Fruit fly (Drosophila melanogaster): ENCODE measurements around the gene CG44325.
A peak's percentile ranks its signal among the peaks of the same experiment; 100 is the strongest.

CG44325 gene

DNA sequence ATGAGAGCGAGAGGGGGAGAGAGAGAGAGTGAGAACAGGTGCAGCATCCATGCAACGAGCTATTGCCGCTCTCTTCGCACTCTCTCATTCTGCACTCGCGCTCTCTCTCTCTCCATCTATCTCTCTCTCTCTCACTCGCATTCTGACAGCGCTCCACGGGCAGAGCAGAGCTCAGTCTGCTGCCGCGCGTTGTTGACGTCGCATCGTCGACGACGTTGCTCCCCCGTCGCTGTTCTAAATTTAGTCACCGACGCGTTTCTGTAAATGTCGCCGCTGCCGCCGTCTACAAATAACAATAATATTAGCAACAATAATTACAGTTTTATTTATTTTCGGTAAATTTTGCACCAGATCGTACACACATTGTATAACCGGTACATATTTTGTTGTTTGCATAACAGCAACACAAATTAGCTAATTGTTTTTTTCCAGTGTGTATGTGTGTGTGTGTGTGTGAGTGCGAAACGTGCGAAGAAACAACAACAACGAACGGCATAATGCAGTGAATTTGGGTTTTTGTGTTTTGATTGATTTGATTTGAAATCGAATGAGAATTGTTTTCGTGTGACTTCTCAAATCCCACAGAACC is 35.7 kb downstream of the CG44325 start (continued):
- no peak for TF ChIP-seq Abd-B (GFP tag; optimal IDR thresholded peaks at IDR 0.05)
- TF ChIP-seq CG1602 (GFP tag; optimal IDR thresholded peaks at IDR 0.05) = no peak
- no peak for TF ChIP-seq Rx (GFP tag; IDR thresholded peaks at IDR 0.05)
- peak; percentile 25 for TF ChIP-seq lilli (GFP tag; optimal IDR thresholded peaks at IDR 0.05)
- no peak for TF ChIP-seq C15 (GFP tag; IDR thresholded peaks at IDR 0.05)
- no peak for TF ChIP-seq pho (GFP tag; optimal IDR thresholded peaks at IDR 0.05)
- no peak for TF ChIP-seq CG3281 (GFP tag; optimal IDR thresholded peaks at IDR 0.05)
- no peak for TF ChIP-seq CG9609 (GFP tag; optimal IDR thresholded peaks at IDR 0.05)
- TF ChIP-seq Rfx (GFP tag; IDR thresholded peaks at IDR 0.05) = peak; percentile 7; the same call in 1 of the 2 replicates
- no peak for TF ChIP-seq CG4820 (GFP tag; optimal IDR thresholded peaks at IDR 0.05)
- TF ChIP-seq CoRest (tag; optimal IDR thresholded peaks at IDR 0.05) = peak; percentile 15
- no peak for TF ChIP-seq otp (GFP tag; IDR thresholded peaks at IDR 0.05)
- no peak for TF ChIP-seq Fer2 (tag; optimal IDR thresholded peaks at IDR 0.05)
- no peak for TF ChIP-seq TFAM (GFP tag; optimal IDR thresholded peaks at IDR 0.05)
- TF ChIP-seq row (GFP tag; IDR thresholded peaks at IDR 0.05) = no peak
- no peak for TF ChIP-seq Elba2 (GFP tag; optimal IDR thresholded peaks at IDR 0.05)
- no peak for TF ChIP-seq jumu (GFP tag; optimal IDR thresholded peaks at IDR 0.05)
- no peak for TF ChIP-seq Hey (tag; optimal IDR thresholded peaks at IDR 0.05)
- TF ChIP-seq CG8944 (GFP tag; optimal IDR thresholded peaks at IDR 0.05) = no peak
- TF ChIP-seq inv (GFP tag; IDR thresholded peaks at IDR 0.05; ENCODE audit: partially characterized antibody) = no peak
- no peak for TF ChIP-seq toy (GFP tag; IDR thresholded peaks at IDR 0.05)
- TF ChIP-seq tup (GFP tag; optimal IDR thresholded peaks at IDR 0.05) = no peak
- no peak for TF ChIP-seq CG8281 (tag; optimal IDR thresholded peaks at IDR 0.05)
- TF ChIP-seq fd3F (GFP tag; optimal IDR thresholded peaks at IDR 0.05) = no peak
- TF ChIP-seq CG10147 (GFP tag; optimal IDR thresholded peaks at IDR 0.05) = no peak
- no peak for TF ChIP-seq CG30431 (GFP tag; optimal IDR thresholded peaks at IDR 0.05)
- no peak for TF ChIP-seq eyg (GFP tag; optimal IDR thresholded peaks at IDR 0.05)
- no peak for TF ChIP-seq CG4404 (GFP tag; IDR thresholded peaks at IDR 0.05)
- peak; percentile 6 for TF ChIP-seq sug (tag; optimal IDR thresholded peaks at IDR 0.05)
- no peak for TF ChIP-seq CG17802 (tag; optimal IDR thresholded peaks at IDR 0.05)
- TF ChIP-seq CG17829 (tag; optimal IDR thresholded peaks at IDR 0.05) = no peak
- TF ChIP-seq CG30403 (GFP tag; optimal IDR thresholded peaks at IDR 0.05) = peak; percentile 13
- TF ChIP-seq al (GFP tag; IDR thresholded peaks at IDR 0.05) = no peak
- peak; percentile 27 for TF ChIP-seq CG6254 (GFP tag; optimal IDR thresholded peaks at IDR 0.05)
- 0 out of 2 replicates have a peak, but pooled peaks have one; percentile 33 for TF ChIP-seq HLH3B (GFP tag; IDR thresholded peaks at IDR 0.05)
- no peak for TF ChIP-seq Stat92E (GFP tag; optimal IDR thresholded peaks at IDR 0.05)
- no peak for TF ChIP-seq CG17186 (GFP tag; optimal IDR thresholded peaks at IDR 0.05)
- TF ChIP-seq HHEX (GFP tag; optimal IDR thresholded peaks at IDR 0.05) = no peak
- TF ChIP-seq tll (GFP tag; optimal IDR thresholded peaks at IDR 0.05) = peak in 1 of 2 experiments; percentile 82
- no peak for TF ChIP-seq Hmx (GFP tag; optimal IDR thresholded peaks at IDR 0.05)
- TF ChIP-seq Fer3 (tag; optimal IDR thresholded peaks at IDR 0.05) = no peak
- TF ChIP-seq CG17568 (GFP tag; optimal IDR thresholded peaks at IDR 0.05) = no peak
- no peak for TF ChIP-seq CG6654 (GFP tag; optimal IDR thresholded peaks at IDR 0.05)
- TF ChIP-seq CG5953 (GFP tag; IDR thresholded peaks at IDR 0.05) = no peak
- TF ChIP-seq CG15601 (tag; optimal IDR thresholded peaks at IDR 0.05) = no peak
- no peak for TF ChIP-seq CG10959 (GFP tag; IDR thresholded peaks at IDR 0.05)
- TF ChIP-seq Doc2 (GFP tag; IDR thresholded peaks at IDR 0.05) = no peak
- TF ChIP-seq CG8478 (optimal IDR thresholded peaks at IDR 0.05) = peak; percentile 97
- no peak for TF ChIP-seq dm (GFP tag; optimal IDR thresholded peaks at IDR 0.05)
- no peak for TF ChIP-seq crc (GFP tag; optimal IDR thresholded peaks at IDR 0.05)
- no peak for TF ChIP-seq CG13624 (GFP tag; optimal IDR thresholded peaks at IDR 0.05)

Data from whole organism, embryonic.